Worm (Caenorhabditis elegans): ENCODE data around the gene fip-1.

ce11 chrIII:8657676-8658366 lies 18.3 kb downstream of the fip-1 start:
- no peak for TF ChIP-seq zag-1 (tag; optimal IDR thresholded peaks at IDR 0.05)
- no peak for TF ChIP-seq nhr-28 (tag; optimal IDR thresholded peaks at IDR 0.05)
- TF ChIP-seq ceh-28 (tag; optimal IDR thresholded peaks at IDR 0.05) = no peak
- no peak for TF ChIP-seq hmg-1.1 (GFP tag; IDR thresholded peaks at IDR 0.05)
- TF ChIP-seq daf-12 (tag; optimal IDR thresholded peaks at IDR 0.05) = no peak
- TF ChIP-seq nhr-42 (GFP tag; IDR thresholded peaks at IDR 0.05) = no peak
- no peak for TF ChIP-seq nhr-11 (tag; optimal IDR thresholded peaks at IDR 0.05)
- TF ChIP-seq nhr-25 (tag; optimal IDR thresholded peaks at IDR 0.05; ENCODE audit: borderline replicate concordance, insufficient read depth) = no peak
- no peak for TF ChIP-seq ceh-82 (tag; optimal IDR thresholded peaks at IDR 0.05)
- no peak for TF ChIP-seq fkh-10 (GFP tag; optimal IDR thresholded peaks at IDR 0.05)
- TF ChIP-seq jun-1 (tag; optimal IDR thresholded peaks at IDR 0.05) = no peak
- no peak for TF ChIP-seq ama-1 (optimal IDR thresholded peaks at IDR 0.05)
